Fruit fly (Drosophila melanogaster) whole organism, embryonic: ENCODE results near the gene CG18171.

Experiments
- Antp ChIP-seq: fragments of 200-800 bp; sonication (Bioruptor generic); optimal IDR thresholded peaks from 3 replicates; lab custom pipeline; 2016; ENCODE audit warnings: missing biosample characterization, missing genetic modification characterization
- CG10431 ChIP-seq: fragments of 200-800 bp; sonication (Bioruptor generic); optimal IDR thresholded peaks from 3 replicates; lab custom pipeline; 2018; ENCODE audit warnings: missing biosample characterization, mild to moderate bottlenecking, missing genetic modification characterization
- CG11456 ChIP-seq: fragments of 200-800 bp; sonication (Bioruptor generic); IDR thresholded peaks from 3 replicates; pipeline ENCODE4 v1.3.6; 2022; ENCODE audit warnings: missing biosample characterization, missing genetic modification characterization
- CG13123 ChIP-seq: fragments of 200-800 bp; sonication (Bioruptor generic); optimal IDR thresholded peaks from 2 replicates; lab custom pipeline; 2016; ENCODE audit warnings: missing biosample characterization, missing genetic modification characterization
- CG13287 ChIP-seq: fragments of 200-800 bp; sonication (Bioruptor generic); IDR thresholded peaks from 2 replicates; pipeline ENCODE4 v1.3.6; 2022; ENCODE audit warnings: missing biosample characterization, missing genetic modification characterization; ENCODE audit not compliant: partially characterized antibody
- CG13894 ChIP-seq: fragments of 200-800 bp; sonication (Bioruptor generic); optimal IDR thresholded peaks from 3 replicates; lab custom pipeline; 2018; ENCODE audit warnings: missing biosample characterization, mild to moderate bottlenecking, missing genetic modification characterization, moderate library complexity
- CG1603 ChIP-seq: fragments of 200-800 bp; sonication (Bioruptor generic); optimal IDR thresholded peaks from 2 replicates; lab custom pipeline; 2019; ENCODE audit warnings: missing biosample characterization, mild to moderate bottlenecking, missing genetic modification characterization, moderate library complexity
- CG17802 ChIP-seq: fragments of 200-800 bp; sonication (Bioruptor generic); optimal IDR thresholded peaks from 2 replicates; lab custom pipeline; 2018; ENCODE audit warnings: missing biosample characterization, mild to moderate bottlenecking, missing genetic modification characterization, moderate library complexity
- CG17912 ChIP-seq: fragments of 200-800 bp; sonication (Bioruptor generic); optimal IDR thresholded peaks from 2 replicates; lab custom pipeline; 2018; ENCODE audit warnings: missing biosample characterization, mild to moderate bottlenecking, missing genetic modification characterization
- CG1832 ChIP-seq: fragments of 200-800 bp; sonication (Bioruptor generic); optimal IDR thresholded peaks from 2 replicates; lab custom pipeline; 2017; ENCODE audit warnings: missing biosample characterization, mild to moderate bottlenecking, missing genetic modification characterization, inconsistent platforms
- CG2116 ChIP-seq: fragments of 200-800 bp; sonication (Bioruptor generic); optimal IDR thresholded peaks from 3 replicates; lab custom pipeline; 2018; ENCODE audit warnings: missing biosample characterization, mild to moderate bottlenecking, missing genetic modification characterization
- CG30020 ChIP-seq: fragments of 200-800 bp; optimal IDR thresholded peaks from 2 replicates; lab custom pipeline; 2019; ENCODE audit warnings: missing biosample characterization, mild to moderate bottlenecking, missing genetic modification characterization, moderate library complexity
- CG31388 ChIP-seq: fragments of 200-800 bp; sonication (Bioruptor generic); optimal IDR thresholded peaks from 2 replicates; lab custom pipeline; 2016; ENCODE audit warnings: missing biosample characterization, missing genetic modification characterization
- CG32532 ChIP-seq: fragments of 200-800 bp; sonication (Bioruptor generic); IDR thresholded peaks from 2 replicates; pipeline ENCODE4 v1.3.6; 2022; ENCODE audit warnings: missing biosample characterization, missing genetic modification characterization
- CG3281 ChIP-seq: fragments of 200-800 bp; sonication (Bioruptor generic); optimal IDR thresholded peaks from 3 replicates; lab custom pipeline; 2017; ENCODE audit warnings: missing biosample characterization, mild to moderate bottlenecking, missing genetic modification characterization
- CG34224 ChIP-seq: fragments of 200-800 bp; sonication (Bioruptor generic); IDR thresholded peaks from 3 replicates; pipeline ENCODE4 v1.3.6; 2022; ENCODE audit warnings: missing biosample characterization, missing genetic modification characterization; ENCODE audit not compliant: partially characterized antibody
- CG5180 ChIP-seq: fragments of 200-800 bp; sonication (Bioruptor generic); optimal IDR thresholded peaks from 3 replicates; lab custom pipeline; 2017; ENCODE audit warnings: missing biosample characterization, missing genetic modification characterization, mild to moderate bottlenecking, moderate library complexity, missing genetic modification reagents
- CG7745 ChIP-seq: fragments of 200-800 bp; sonication (Bioruptor generic); optimal IDR thresholded peaks from 2 replicates; lab custom pipeline; 2018; ENCODE audit warnings: missing biosample characterization, mild to moderate bottlenecking, missing genetic modification characterization, moderate library complexity
- CG9797 ChIP-seq: fragments of 200-800 bp; sonication (Bioruptor generic); optimal IDR thresholded peaks from 3 replicates; lab custom pipeline; 2018; ENCODE audit warnings: missing biosample characterization, mild to moderate bottlenecking, missing genetic modification characterization
- D ChIP-seq, 2 experiments: fragments of 200-800 bp in 1 of 2; fragments of >200 bp in 1 of 2; sonication (Bioruptor generic) in 1 of 2; optimal IDR thresholded peaks; 2 replicates in 1 of 2; 3 replicates in 1 of 2; lab custom pipeline; 2017; ENCODE audit warnings: mild to moderate bottlenecking in 1 of 2, missing biosample characterization in 1 of 2, missing genetic modification characterization in 1 of 2, missing genetic modification reagents in 1 of 2
- Dll ChIP-seq: fragments of 200-800 bp; sonication (Bioruptor generic); IDR thresholded peaks from 4 replicates; pipeline ENCODE4 v1.3.6; 2022; ENCODE audit warnings: missing biosample characterization, missing genetic modification characterization; ENCODE audit not compliant: partially characterized antibody
- E2f2 ChIP-seq: fragments of 200-800 bp; sonication (Bioruptor generic); IDR thresholded peaks from 2 replicates; pipeline ENCODE4 v1.3.6; 2022; ENCODE audit warnings: missing biosample characterization, missing genetic modification characterization
- Eip74EF ChIP-seq, 2 experiments: fragments of 200-800 bp in 1 of 2; fragments of >200 bp in 1 of 2; sonication (Bioruptor generic) in 1 of 2; optimal IDR thresholded peaks; 2 replicates each; lab custom pipeline; 2017 to 2019; ENCODE audit warnings: missing biosample characterization in 2 of 2, missing genetic modification characterization in 2 of 2, mild to moderate bottlenecking in 1 of 2, moderate library complexity in 1 of 2
- Hmx ChIP-seq: fragments of 200-800 bp; sonication (Bioruptor generic); optimal IDR thresholded peaks from 2 replicates; lab custom pipeline; 2016; ENCODE audit warnings: missing biosample characterization, missing genetic modification characterization
- Max ChIP-seq: fragments of 200-800 bp; sonication (Bioruptor generic); optimal IDR thresholded peaks from 2 replicates; lab custom pipeline; 2016; ENCODE audit warnings: missing biosample characterization, mild to moderate bottlenecking, missing genetic modification characterization
- Nf-YB ChIP-seq: fragments of 200-800 bp; sonication (Bioruptor generic); optimal IDR thresholded peaks from 3 replicates; lab custom pipeline; 2019; ENCODE audit warnings: missing biosample characterization, mild to moderate bottlenecking, missing genetic modification characterization, moderate library complexity
- Oaz ChIP-seq: fragments of 200-800 bp; sonication (Bioruptor generic); IDR thresholded peaks from 2 replicates; pipeline ENCODE4 v1.3.6; 2022; ENCODE audit warnings: missing biosample characterization, missing genetic modification characterization
- Opbp ChIP-seq: fragments of 200-800 bp; sonication (Bioruptor generic); IDR thresholded peaks from 3 replicates; pipeline ENCODE4 v1.3.6; 2022; ENCODE audit warnings: missing biosample characterization, missing genetic modification characterization; ENCODE audit not compliant: partially characterized antibody
- Vsx1 ChIP-seq: fragments of 200-800 bp; sonication (Bioruptor generic); optimal IDR thresholded peaks from 2 replicates; lab custom pipeline; 2017; ENCODE audit warnings: missing biosample characterization, mild to moderate bottlenecking, missing genetic modification characterization, missing genetic modification reagents
- abd-A ChIP-seq: fragments of 200-800 bp; sonication (Bioruptor generic); optimal IDR thresholded peaks from 3 replicates; lab custom pipeline; 2019; ENCODE audit warnings: missing biosample characterization, mild to moderate bottlenecking, missing genetic modification characterization, moderate library complexity
- br ChIP-seq: fragments of >200 bp; optimal IDR thresholded peaks from 2 replicates; lab custom pipeline; 2017
- chinmo ChIP-seq: fragments of 200-800 bp; sonication (Bioruptor generic); IDR thresholded peaks from 4 replicates; pipeline ENCODE4 v1.3.6; 2022; ENCODE audit warnings: missing biosample characterization, missing genetic modification characterization; ENCODE audit not compliant: partially characterized antibody
- crol ChIP-seq: fragments of 200-800 bp; sonication (Bioruptor generic); IDR thresholded peaks from 2 replicates; pipeline ENCODE4 v1.3.6; 2022; ENCODE audit warnings: missing biosample characterization, missing genetic modification characterization
- crp ChIP-seq, 2 experiments: fragments of 200-800 bp; sonication (Bioruptor generic); optimal IDR thresholded peaks; 2 replicates in 1 of 2; 3 replicates in 1 of 2; lab custom pipeline; 2017; ENCODE audit warnings: missing biosample characterization in 2 of 2, missing genetic modification characterization in 2 of 2, mild to moderate bottlenecking in 1 of 2, moderate library complexity in 1 of 2
- dmrt99B ChIP-seq: fragments of 200-800 bp; sonication (Bioruptor generic); optimal IDR thresholded peaks from 2 replicates; lab custom pipeline; 2018; ENCODE audit warnings: missing biosample characterization, mild to moderate bottlenecking, missing genetic modification characterization, moderate library complexity
- en ChIP-seq: fragments of 200-800 bp; sonication (Bioruptor generic); optimal IDR thresholded peaks from 2 replicates; lab custom pipeline; 2016; ENCODE audit warnings: missing biosample characterization, missing genetic modification characterization
- exex ChIP-seq: fragments of 200-800 bp; sonication (Bioruptor generic); optimal IDR thresholded peaks from 4 replicates; lab custom pipeline; 2018; ENCODE audit warnings: missing biosample characterization, mild to moderate bottlenecking, missing genetic modification characterization, moderate library complexity
- fru ChIP-seq: fragments of >200 bp; optimal IDR thresholded peaks from 2 replicates; lab custom pipeline; 2017
- gem ChIP-seq: fragments of 200-800 bp; sonication (Bioruptor generic); optimal IDR thresholded peaks from 2 replicates; lab custom pipeline; 2019; ENCODE audit warnings: missing biosample characterization, mild to moderate bottlenecking, missing genetic modification characterization, moderate library complexity
- gro ChIP-seq: fragments of 200-800 bp; sonication (Bioruptor generic); optimal IDR thresholded peaks from 2 replicates; lab custom pipeline; 2016; ENCODE audit warnings: missing biosample characterization, missing genetic modification characterization
- gsb ChIP-seq: fragments of 200-800 bp; sonication (Bioruptor generic); IDR thresholded peaks from 2 replicates; pipeline ENCODE4 v1.3.6; 2022; ENCODE audit warnings: missing biosample characterization, missing genetic modification characterization
- ham ChIP-seq: fragments of 200-800 bp; sonication (Bioruptor generic); IDR thresholded peaks from 2 replicates; pipeline ENCODE4 v1.3.6; 2022; ENCODE audit warnings: missing biosample characterization, missing genetic modification characterization
- hkb ChIP-seq, 2 experiments: fragments of 200-800 bp in 1 of 2; fragments of >200 bp in 1 of 2; sonication (Bioruptor generic) in 1 of 2; IDR thresholded peaks in 1 of 2; optimal IDR thresholded peaks in 1 of 2; 2 replicates each; pipeline versions ENCODE4 v1.3.6 to Lab custom; 2017 to 2022; ENCODE audit warnings: missing biosample characterization in 1 of 2, missing genetic modification characterization in 1 of 2
- sqz ChIP-seq: fragments of 200-800 bp; sonication (Bioruptor generic); optimal IDR thresholded peaks from 3 replicates; lab custom pipeline; 2018; ENCODE audit warnings: missing biosample characterization, mild to moderate bottlenecking, missing genetic modification characterization
- sr ChIP-seq: fragments of 200-800 bp; sonication (Bioruptor generic); IDR thresholded peaks from 3 replicates; pipeline ENCODE4 v1.3.6; 2022; ENCODE audit warnings: missing biosample characterization, missing genetic modification characterization
- unc-4 ChIP-seq: fragments of 200-800 bp; sonication (Bioruptor generic); IDR thresholded peaks from 2 replicates; pipeline ENCODE4 v1.3.6; 2022; ENCODE audit warnings: missing biosample characterization, missing genetic modification characterization; ENCODE audit not compliant: partially characterized antibody

CG18171 gene

dm6 chr3L:1738375-1739328 lies 15.7 kb upstream of the CG18171 start, which contains the start of gene Gk2 (continued):
- TF ChIP-seq CG9797 (GFP tag; lab: Kevin White, UChicago) (peak; percentile 69), br (lab: Kevin White, UChicago) (no peak), E2f2 (GFP tag; lab: Robert Waterston, UW) (peak; percentile 98), abd-A (tag; lab: Kevin White, UChicago) (peak; percentile 17), CG10431 (GFP tag; lab: Kevin White, UChicago) (no peak), gsb (GFP tag; lab: Robert Waterston, UW) (no peak), unc-4 (GFP tag; lab: Robert Waterston, UW) (peak; percentile 49; the same call in 1 of the 2 replicates), Eip74EF (GFP tag; optimal IDR thresholded peaks at IDR 0.05; lab: Kevin White, UChicago) (no peak), CG17802 (tag; lab: Kevin White, UChicago) (no peak), CG3281 (GFP tag; lab: Kevin White, UChicago) (peak; percentile 22), Hmx (no peak), CG32532 (no peak), CG1832 (no peak), ham (GFP tag; lab: Robert Waterston, UW) (no peak), Antp (GFP tag; lab: Kevin White, UChicago) (no peak), CG17912 (GFP tag; lab: Kevin White, UChicago) (no peak), crol (GFP tag; lab: Robert Waterston, UW) (peak; percentile 38; the same call in 1 of the 2 replicates), chinmo (GFP tag; lab: Robert Waterston, UW) (peak; percentile 67; the same call in 1 of the 4 replicates), CG31388 (no peak), Dll (GFP tag; lab: Robert Waterston, UW) (peak; percentile 55; the same call in 3 of the 4 replicates), sr (GFP tag; lab: Robert Waterston, UW) (peak; percentile 35; the same call in 1 of the 3 replicates), sqz (GFP tag; lab: Kevin White, UChicago) (no peak), Oaz (no peak), CG5180 (GFP tag; lab: Kevin White, UChicago) (peak; percentile 6), CG1603 (tag; lab: Kevin White, UChicago) (peak; percentile 69), gro (GFP tag; lab: Kevin White, UChicago) (no peak), Nf-YB (GFP tag; lab: Kevin White, UChicago) (peak; percentile 96), D (optimal IDR thresholded peaks at IDR 0.05; lab: Kevin White, UChicago) (no peak), D (GFP tag; optimal IDR thresholded peaks at IDR 0.05; lab: Kevin White, UChicago) (no peak), CG30020 (no peak), hkb (optimal IDR thresholded peaks at IDR 0.05; lab: Kevin White, UChicago) (no peak), hkb (GFP tag; IDR thresholded peaks at IDR 0.05; lab: Robert Waterston, UW) (no peak), CG13894 (peak; percentile 23), crp (GFP tag; optimal IDR thresholded peaks at IDR 0.05; lab: Kevin White, UChicago) (peak in 1 of 2 experiments; percentile 30), gem (no peak), en (GFP tag; lab: Kevin White, UChicago) (no peak), CG2116 (peak; percentile 78), Max (GFP tag; lab: Kevin White, UChicago) (no peak), dmrt99B (tag; lab: Kevin White, UChicago) (no peak), CG34224 (GFP tag; lab: Robert Waterston, UW) (peak; percentile 48; the same call in 1 of the 3 replicates), Vsx1 (peak; percentile 10), Opbp (GFP tag; lab: Robert Waterston, UW) (0 out of 3 replicates have a peak, but pooled peaks have one; percentile 47), CG13123 (no peak), fru (lab: Kevin White, UChicago) (no peak), CG13287 (GFP tag; lab: Robert Waterston, UW) (peak; percentile 72), CG7745 (tag; lab: Kevin White, UChicago) (no peak), CG11456 (GFP tag; lab: Robert Waterston, UW) (no peak), exex (no peak)
